Worm (Caenorhabditis elegans): Measurements from ENCODE around the gene mrpl-46.

mrpl-46 gene

DNA sequence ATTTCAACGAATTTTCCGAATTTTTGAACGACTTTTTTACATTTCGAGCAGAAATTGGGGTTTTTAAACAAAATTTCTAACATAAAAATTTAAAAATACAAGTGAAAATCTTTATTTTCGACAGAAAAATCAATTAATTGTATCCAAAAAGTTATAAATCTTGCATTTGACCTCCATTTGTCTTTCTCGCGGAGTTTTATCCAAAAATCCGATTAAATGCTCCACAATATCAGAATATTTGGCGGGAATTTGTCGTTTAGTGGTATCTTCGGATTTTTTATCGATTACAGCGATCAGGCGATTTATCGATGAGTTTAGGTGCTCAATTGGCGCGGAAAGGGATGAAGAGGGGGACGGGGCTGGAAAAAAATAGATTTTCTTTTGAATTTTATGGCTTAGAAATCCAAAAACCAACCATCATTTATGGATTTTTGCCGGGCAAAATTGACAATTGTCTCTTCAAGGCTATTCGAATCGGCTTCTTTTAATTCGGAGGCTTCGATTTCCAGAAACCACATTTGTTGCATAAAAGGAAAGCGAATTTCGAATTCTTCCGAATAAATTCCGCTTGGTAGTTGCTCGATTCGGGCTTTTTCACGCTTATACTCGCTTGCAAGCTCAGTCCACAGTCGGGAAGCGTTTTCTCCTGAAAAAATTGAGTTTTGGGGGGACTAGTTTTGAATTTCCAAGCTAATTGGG, 29.8 kb downstream of the mrpl-46 start:
- TF ChIP-seq lin-26 (GFP tag; IDR thresholded peaks at IDR 0.05) (no peak), pbrm-1 (GFP tag; IDR thresholded peaks at IDR 0.05) (no peak), dox-1 (GFP tag; IDR thresholded peaks at IDR 0.05) (no peak), ekl-4 (GFP tag; IDR thresholded peaks at IDR 0.05) (no peak), bed-2 (GFP tag; IDR thresholded peaks at IDR 0.05) (no peak), madf-6 (GFP tag; IDR thresholded peaks at IDR 0.05) (peak; percentile 58), aptf-3 (GFP tag; IDR thresholded peaks at IDR 0.05) (no peak), dpl-1 (GFP tag; optimal IDR thresholded peaks at IDR 0.05) (no peak), snpc-4 (GFP tag; optimal IDR thresholded peaks at IDR 0.05) (no peak), snpc-4 (tag; optimal IDR thresholded peaks at IDR 0.05) (no peak), F37B4.10 (GFP tag; IDR thresholded peaks at IDR 0.05) (no peak), athp-1 (tag; optimal IDR thresholded peaks at IDR 0.05) (no peak), ceh-27 (GFP tag; optimal IDR thresholded peaks at IDR 0.05) (no peak), T07F8.4 (tag; optimal IDR thresholded peaks at IDR 0.05) (no peak), efl-1 (GFP tag; optimal IDR thresholded peaks at IDR 0.05) (peak; percentile 57), nhr-27 (tag; optimal IDR thresholded peaks at IDR 0.05) (no peak), F55B11.4 (tag; optimal IDR thresholded peaks at IDR 0.05; ENCODE audit: borderline replicate concordance, insufficient read depth) (no peak)

ce11 chrIV:831796-832486, 31.3 kb downstream of the mrpl-46 start, which contains the start of the genes madf-1 and Y55F3BR.10:
madf-1 (minus strand) TSS chrIV:831896.
Y55F3BR.10 (plus strand) TSS chrIV:832436.
- no peak for TF ChIP-seq K12H6.12 (tag; optimal IDR thresholded peaks at IDR 0.05)
- no peak for TF ChIP-seq B0336.3 (GFP tag; IDR thresholded peaks at IDR 0.05)
- no peak for TF ChIP-seq F57A8.1 (GFP tag; optimal IDR thresholded peaks at IDR 0.05)
- no peak for TF ChIP-seq B0019.2 (GFP tag; conservative IDR thresholded peaks at IDR 0.05)
- no peak for TF ChIP-seq ceh-27 (GFP tag; optimal IDR thresholded peaks at IDR 0.05)
- no peak for TF ChIP-seq lin-54 (GFP tag; optimal IDR thresholded peaks at IDR 0.05)
- TF ChIP-seq lsl-1 (GFP tag; optimal IDR thresholded peaks at IDR 0.05), result no peak
- no peak for TF ChIP-seq sptf-2 (GFP tag; optimal IDR thresholded peaks at IDR 0.05)
- TF ChIP-seq attf-5 (GFP tag; optimal IDR thresholded peaks at IDR 0.05), result no peak
- TF ChIP-seq F10E7.11 (tag; optimal IDR thresholded peaks at IDR 0.05), result no peak

DNA sequence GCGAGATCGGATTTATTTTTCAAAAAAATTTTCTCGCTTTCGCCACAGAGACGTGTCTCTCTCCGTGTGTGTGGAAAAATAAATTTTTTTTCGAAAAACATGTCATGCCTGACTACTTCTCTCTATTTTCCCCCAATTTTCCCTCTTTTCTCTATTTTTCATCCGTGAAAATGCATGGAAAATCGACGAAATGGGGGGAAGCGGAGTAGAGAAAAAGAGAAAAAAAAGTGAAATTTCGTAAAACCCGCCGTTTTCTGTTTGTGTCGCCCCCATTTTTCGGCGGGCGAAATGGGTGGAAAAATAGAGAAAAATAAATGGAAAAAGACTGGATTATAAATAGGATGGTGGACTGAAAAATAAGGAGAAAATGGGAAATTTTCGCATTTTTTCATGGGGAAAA, 32.9 kb downstream of the mrpl-46 start:
- no peak for TF ChIP-seq unc-62 (GFP tag; optimal IDR thresholded peaks at IDR 0.05)
- no peak for TF ChIP-seq tlf-1 (GFP tag; optimal IDR thresholded peaks at IDR 0.05)
- no peak for TF ChIP-seq pha-4 (tag; optimal IDR thresholded peaks at IDR 0.05)
- TF ChIP-seq ets-4 (GFP tag; optimal IDR thresholded peaks at IDR 0.05), result no peak
- no peak for TF ChIP-seq atf-7 (tag; optimal IDR thresholded peaks at IDR 0.05)
- TF ChIP-seq C06A6.2 (GFP tag; conservative IDR thresholded peaks at IDR 0.05), result no peak
- TF ChIP-seq sea-2 (GFP tag; IDR thresholded peaks at IDR 0.05), result no peak
- no peak for TF ChIP-seq lin-26 (GFP tag; IDR thresholded peaks at IDR 0.05)
- no peak for TF ChIP-seq dpl-1 (GFP tag; optimal IDR thresholded peaks at IDR 0.05)
- TF ChIP-seq efl-1 (GFP tag; optimal IDR thresholded peaks at IDR 0.05), result peak; percentile 5
- no peak for TF ChIP-seq snpc-1.3 (tag; optimal IDR thresholded peaks at IDR 0.05; ENCODE audit: insufficient read depth)
- TF ChIP-seq cebp-1 (GFP tag; IDR thresholded peaks at IDR 0.05), result 0 out of 2 replicates have a peak, but pooled peaks have one; percentile 11
- TF ChIP-seq cebp-1 (tag; optimal IDR thresholded peaks at IDR 0.05), result peak; percentile 29
- no peak for TF ChIP-seq pbrm-1 (GFP tag; IDR thresholded peaks at IDR 0.05)
- no peak for TF ChIP-seq die-1 (tag; optimal IDR thresholded peaks at IDR 0.05)
- no peak for TF ChIP-seq let-607 (tag; optimal IDR thresholded peaks at IDR 0.05)
- TF ChIP-seq egl-44 (GFP tag; IDR thresholded peaks at IDR 0.05), result no peak
- no peak for TF ChIP-seq madf-10 (tag; optimal IDR thresholded peaks at IDR 0.05)

Data from whole organism, young adult.